Worm (Caenorhabditis elegans): ENCODE data around the gene asp-6.
A peak's percentile ranks its signal among the peaks of the same experiment; 100 is the strongest.

asp-6 gene

ce11 chrV:8281646-8282045 lies 12.9 kb upstream of the asp-6 start:
- TF ChIP-seq lin-15B (tag; optimal IDR thresholded peaks at IDR 0.05), result no peak
- no peak for TF ChIP-seq egl-5 (tag; optimal IDR thresholded peaks at IDR 0.05)
- TF ChIP-seq nhr-25 (tag; optimal IDR thresholded peaks at IDR 0.05), result no peak
- no peak for TF ChIP-seq skn-1 (tag; optimal IDR thresholded peaks at IDR 0.05)
- TF ChIP-seq elt-2 (tag; optimal IDR thresholded peaks at IDR 0.05), result no peak
- TF ChIP-seq pha-4 (tag; optimal IDR thresholded peaks at IDR 0.05), result no peak
- TF ChIP-seq elt-1 (tag; optimal IDR thresholded peaks at IDR 0.05), result no peak
- TF ChIP-seq nhr-67 (tag; optimal IDR thresholded peaks at IDR 0.05), result no peak
- TF ChIP-seq egl-27 (tag; optimal IDR thresholded peaks at IDR 0.05), result no peak
- TF ChIP-seq lin-39 (tag; optimal IDR thresholded peaks at IDR 0.05), result no peak
- no peak for TF ChIP-seq snpc-4 (tag; optimal IDR thresholded peaks at IDR 0.05)
- no peak for TF ChIP-seq ceh-16 (tag; optimal IDR thresholded peaks at IDR 0.05)
- TF ChIP-seq ama-1 (optimal IDR thresholded peaks at IDR 0.05), result no peak
- TF ChIP-seq nfya-1 (tag; optimal IDR thresholded peaks at IDR 0.05; ENCODE audit: insufficient read depth), result no peak
- no peak for TF ChIP-seq nhr-12 (tag; optimal IDR thresholded peaks at IDR 0.05)
- TF ChIP-seq ceh-28 (tag; optimal IDR thresholded peaks at IDR 0.05), result no peak
- no peak for TF ChIP-seq ztf-4 (tag; optimal IDR thresholded peaks at IDR 0.05)

DNA sequence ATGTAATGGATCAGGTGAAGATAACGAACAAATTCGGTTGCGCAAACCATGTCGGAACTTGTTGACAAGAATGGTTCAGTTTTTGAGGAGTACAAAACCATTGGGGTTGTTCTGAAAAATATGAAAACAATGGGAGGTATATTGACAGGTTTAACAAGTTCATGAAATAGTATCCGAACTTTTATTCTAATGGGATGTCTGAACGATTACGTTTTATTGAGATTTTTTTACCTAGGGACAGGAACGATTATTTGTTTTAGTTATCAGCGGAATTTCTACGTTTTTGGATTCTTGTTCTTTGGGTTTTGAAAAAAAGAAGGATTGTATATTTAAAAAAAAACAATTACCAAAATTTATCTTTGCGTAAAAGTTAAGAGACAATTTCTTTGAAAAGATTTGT lies 12.0 kb upstream of the asp-6 start, which contains the start of gene str-135:
Gene str-135, minus strand, starts transcription at position 101 of the 400 bp plus-strand sequence.
- TF ChIP-seq fos-1 (tag; optimal IDR thresholded peaks at IDR 0.05) (no peak), sea-2 (GFP tag; optimal IDR thresholded peaks at IDR 0.05) (no peak), tbx-2 (tag; optimal IDR thresholded peaks at IDR 0.05) (no peak), nhr-28 (tag; optimal IDR thresholded peaks at IDR 0.05) (no peak)

ce11 chrV:8278830-8279229 lies 10.1 kb upstream of the asp-6 start, which contains the start of gene str-136:
str-136 (minus strand) TSS chrV:8278930.
- TF ChIP-seq nhr-12 (tag; optimal IDR thresholded peaks at IDR 0.05), result no peak
- no peak for TF ChIP-seq nhr-43 (tag; optimal IDR thresholded peaks at IDR 0.05; ENCODE audit: poor library complexity, severe bottlenecking)
- TF ChIP-seq ZK546.5 (tag; optimal IDR thresholded peaks at IDR 0.05), result no peak
- TF ChIP-seq mml-1 (tag; optimal IDR thresholded peaks at IDR 0.05), result no peak
- TF ChIP-seq hmg-11 (tag; optimal IDR thresholded peaks at IDR 0.05), result no peak
- TF ChIP-seq snpc-4 (tag; optimal IDR thresholded peaks at IDR 0.05), result no peak
- TF ChIP-seq pqm-1 (tag; optimal IDR thresholded peaks at IDR 0.05), result no peak
- no peak for TF ChIP-seq nhr-67 (tag; optimal IDR thresholded peaks at IDR 0.05)

- TF ChIP-seq R02D3.7 (tag; optimal IDR thresholded peaks at IDR 0.05), result no peak
- no peak for TF ChIP-seq fkh-10 (GFP tag; optimal IDR thresholded peaks at IDR 0.05)
- TF ChIP-seq mdl-1 (tag; optimal IDR thresholded peaks at IDR 0.05), result no peak
- no peak for TF ChIP-seq ama-1 (optimal IDR thresholded peaks at IDR 0.05)
- TF ChIP-seq nhr-43 (tag; optimal IDR thresholded peaks at IDR 0.05; ENCODE audit: poor library complexity, severe bottlenecking), result no peak
- TF ChIP-seq elt-2 (tag; optimal IDR thresholded peaks at IDR 0.05), result peak; percentile 89
- peak; percentile 87 for TF ChIP-seq pqm-1 (tag; optimal IDR thresholded peaks at IDR 0.05)
- no peak for TF ChIP-seq snpc-4 (tag; optimal IDR thresholded peaks at IDR 0.05)
- no peak for TF ChIP-seq zag-1 (tag; optimal IDR thresholded peaks at IDR 0.05)
Measured at ce11 chrV:8271995-8272394, 3.3 kb upstream of the asp-6 start, which contains the start of gene asp-5. asp-5 (plus strand) TSS chrV:8272385.

DNA sequence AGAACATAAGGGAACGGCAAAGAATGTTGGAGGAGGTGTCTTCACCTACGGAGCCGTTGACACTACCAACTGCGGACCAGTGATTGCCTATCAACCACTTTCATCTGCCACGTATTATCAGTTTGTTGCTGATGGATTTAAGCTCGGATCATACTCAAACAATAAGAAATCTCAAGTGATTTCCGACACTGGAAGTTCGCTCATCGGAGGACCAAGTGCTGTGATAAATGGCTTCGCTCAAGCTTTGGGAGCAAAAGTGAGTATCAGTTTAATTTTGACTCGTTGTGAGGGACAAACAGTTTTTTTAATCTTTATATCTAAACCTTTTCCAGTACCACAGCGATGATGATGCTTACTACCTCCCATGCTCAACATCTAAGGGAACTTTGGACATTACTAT lies 2.7 kb upstream of the asp-6 start:
- TF ChIP-seq sea-2 (GFP tag; optimal IDR thresholded peaks at IDR 0.05) (no peak), mml-1 (tag; optimal IDR thresholded peaks at IDR 0.05) (no peak), ZK546.5 (tag; optimal IDR thresholded peaks at IDR 0.05) (no peak), egl-5 (tag; optimal IDR thresholded peaks at IDR 0.05) (no peak), hmg-11 (tag; optimal IDR thresholded peaks at IDR 0.05) (no peak), eor-1 (tag; optimal IDR thresholded peaks at IDR 0.05) (no peak), fkh-2 (tag; optimal IDR thresholded peaks at IDR 0.05) (no peak)

- TF ChIP-seq elt-2 (tag; optimal IDR thresholded peaks at IDR 0.05) (peak; percentile 85), nhr-28 (tag; optimal IDR thresholded peaks at IDR 0.05) (no peak), R02D3.7 (tag; optimal IDR thresholded peaks at IDR 0.05) (no peak), ceh-82 (tag; optimal IDR thresholded peaks at IDR 0.05) (no peak), pha-4 (tag; optimal IDR thresholded peaks at IDR 0.05) (peak; percentile 57), jun-1 (tag; optimal IDR thresholded peaks at IDR 0.05) (peak; percentile 24), pqm-1 (tag; optimal IDR thresholded peaks at IDR 0.05) (peak; percentile 75)
Measured at ce11 chrV:8269878-8270277, 1.1 kb upstream of the asp-6 start.
